Worm (Caenorhabditis elegans): ENCODE measurements around the gene sgn-1.

- TF ChIP-seq unc-62 (GFP tag; optimal IDR thresholded peaks at IDR 0.05): no peak
- TF ChIP-seq ztf-4 (tag; optimal IDR thresholded peaks at IDR 0.05): no peak
- no peak for TF ChIP-seq nhr-12 (tag; optimal IDR thresholded peaks at IDR 0.05)
- TF ChIP-seq elt-3 (tag; optimal IDR thresholded peaks at IDR 0.05): no peak
- no peak for TF ChIP-seq lin-13 (GFP tag; optimal IDR thresholded peaks at IDR 0.05)
- no peak for TF ChIP-seq sma-3 (GFP tag; optimal IDR thresholded peaks at IDR 0.05)
- no peak for TF ChIP-seq nhr-25 (tag; optimal IDR thresholded peaks at IDR 0.05)
- no peak for TF ChIP-seq snpc-4 (tag; optimal IDR thresholded peaks at IDR 0.05)
- TF ChIP-seq nhr-237 (tag; optimal IDR thresholded peaks at IDR 0.05): no peak
- no peak for TF ChIP-seq lsy-2 (tag; optimal IDR thresholded peaks at IDR 0.05)
Observed at ce11 chrII:8764332-8764731, 19.1 kb downstream of the sgn-1 start.

Measured in whole organism, L2 larva.